Worm (Caenorhabditis elegans): ENCODE measurements around the gene C06E2.9.

ce11 chrX:8892808-8893207, 31.8 kb downstream of the C06E2.9 start, which contains the start of gene C13E3.1:
- no peak for TF ChIP-seq ama-1 (optimal IDR thresholded peaks at IDR 0.05)
- TF ChIP-seq hmbx-1 (tag; optimal IDR thresholded peaks at IDR 0.05): no peak
- no peak for TF ChIP-seq flt-1 (GFP tag; IDR thresholded peaks at IDR 0.05)
- no peak for TF ChIP-seq hnd-1 (tag; optimal IDR thresholded peaks at IDR 0.05)

All from whole organism, early embryonic.